Worm (Caenorhabditis elegans) whole organism, L1 larva: ENCODE data around the gene R07A4.2.

Experiments
- aly-2 ChIP-seq: fragments of 150-350 bp; optimal IDR thresholded peaks from 2 replicates; lab custom pipeline; 2014; ENCODE audit warnings: missing biosample characterization, missing genetic modification characterization
- fkh-4 ChIP-seq: sonication (generic microtip); optimal IDR thresholded peaks from 2 replicates; lab custom pipeline; 2016; ENCODE audit warnings: missing compliant biosample characterization, missing genetic modification characterization, borderline replicate concordance
- fos-1 ChIP-seq: fragments of 150-350 bp; optimal IDR thresholded peaks from 2 replicates; lab custom pipeline; 2014; ENCODE audit warnings: missing biosample characterization, missing genetic modification characterization
- lin-13 ChIP-seq: fragments of 150-350 bp; optimal IDR thresholded peaks from 2 replicates; lab custom pipeline; 2014; ENCODE audit warnings: missing biosample characterization, missing genetic modification reagents, missing genetic modification characterization
- lin-35 ChIP-seq, 2 experiments: fragments of 150-350 bp; optimal IDR thresholded peaks; 2 replicates each; lab custom pipeline; 2014; ENCODE audit warnings: missing biosample characterization in 2 of 2, missing genetic modification characterization in 2 of 2, missing genetic modification reagents in 2 of 2
- lsy-2 ChIP-seq, 2 experiments: fragments of 150-350 bp; optimal IDR thresholded peaks; 2 replicates each; lab custom pipeline; 2014; ENCODE audit warnings: missing biosample characterization in 2 of 2, missing genetic modification characterization in 2 of 2
- nhr-237 ChIP-seq: fragments of 150-350 bp; optimal IDR thresholded peaks from 2 replicates; lab custom pipeline; 2014; ENCODE audit warnings: missing biosample characterization, missing genetic modification characterization
- pag-3 ChIP-seq: sonication (generic microtip); optimal IDR thresholded peaks from 2 replicates; lab custom pipeline; 2017; ENCODE audit warnings: missing genetic modification characterization, mild to moderate bottlenecking, missing compliant biosample characterization, antibody characterized with exemption, borderline replicate concordance; ENCODE audit not compliant: insufficient read depth
- snpc-4 ChIP-seq: fragments of 150-350 bp; optimal IDR thresholded peaks from 2 replicates; lab custom pipeline; 2014; ENCODE audit warnings: missing biosample characterization, missing genetic modification characterization
- unc-130 ChIP-seq: fragments of 150-350 bp; optimal IDR thresholded peaks from 2 replicates; lab custom pipeline; 2017; ENCODE audit warnings: missing biosample characterization, missing genetic modification characterization, inconsistent platforms
- unc-62 ChIP-seq: fragments of 150-350 bp; optimal IDR thresholded peaks from 2 replicates; lab custom pipeline; 2014; ENCODE audit warnings: missing biosample characterization, missing genetic modification reagents, missing genetic modification characterization

DNA sequence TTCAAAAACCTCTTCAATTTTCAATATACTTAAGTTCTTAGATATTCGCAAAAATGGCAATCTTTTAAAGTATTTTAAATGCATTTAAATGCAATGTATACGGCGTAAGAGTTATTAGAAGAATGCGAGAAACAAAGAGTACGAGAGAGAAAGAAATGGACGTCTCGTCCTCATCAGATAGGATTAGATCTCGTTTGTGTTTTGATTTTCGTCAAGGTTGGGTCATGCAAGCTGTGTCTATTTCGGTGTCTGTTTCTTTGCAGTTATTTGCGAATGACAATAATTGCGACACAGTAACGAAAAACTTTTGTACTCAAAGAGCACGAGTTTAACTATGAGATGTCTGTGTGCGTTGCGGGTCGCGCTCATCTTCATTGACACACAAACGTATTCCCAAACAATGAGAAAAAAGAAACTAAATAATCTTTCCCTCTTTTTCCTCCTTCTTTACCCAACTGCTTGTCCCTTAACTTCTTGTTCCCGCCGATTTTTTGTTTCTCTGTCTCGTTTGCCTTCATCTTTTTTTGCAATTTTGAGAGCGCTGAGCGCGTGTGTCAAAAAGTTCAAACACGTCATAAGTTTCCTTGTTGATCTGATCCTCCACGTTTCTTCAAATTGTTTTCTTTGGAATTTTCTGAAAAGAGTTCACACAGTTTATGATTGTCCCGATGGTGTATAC, 20.8 kb upstream of the R07A4.2 start:
- TF ChIP-seq pag-3 (tag; lab: Kevin White, UChicago) (no peak), aly-2 (tag; lab: Kevin White, UChicago) (no peak), lin-13 (GFP tag; lab: Kevin White, UChicago) (no peak), nhr-237 (tag; lab: Kevin White, UChicago) (no peak), lsy-2 (tag; optimal IDR thresholded peaks at IDR 0.05; lab: Kevin White, UChicago) (peak in 1 of 2 experiments; percentile 6), fkh-4 (tag; lab: Kevin White, UChicago) (no peak), unc-130 (no peak), lin-35 (GFP tag; optimal IDR thresholded peaks at IDR 0.05; lab: Kevin White, UChicago) (no peak), fos-1 (tag; lab: Kevin White, UChicago) (no peak), snpc-4 (no peak), unc-62 (GFP tag; lab: Kevin White, UChicago) (no peak)
